Worm (Caenorhabditis elegans) whole organism, mixed stage, embryonic: ENCODE data around the gene arrd-5.

ENCODE experiments used
- nhr-28 ChIP-seq: fragments of 150-350 bp; optimal IDR thresholded peaks from 2 replicates; lab custom pipeline; 2014; ENCODE audit warnings: missing biosample characterization, missing genetic modification characterization
- pha-4 ChIP-seq: fragments of 150-350 bp; optimal IDR thresholded peaks from 2 replicates; lab custom pipeline; 2018; ENCODE audit warnings: missing biosample characterization, missing genetic modification reagents, missing genetic modification characterization
- snpc-4 ChIP-seq: fragments of 150-350 bp; optimal IDR thresholded peaks from 2 replicates; lab custom pipeline; 2014; ENCODE audit warnings: missing biosample characterization, missing genetic modification characterization
- unc-39 ChIP-seq: fragments of 150-350 bp; optimal IDR thresholded peaks from 2 replicates; lab custom pipeline; 2014; ENCODE audit warnings: missing biosample characterization, missing genetic modification characterization

DNA sequence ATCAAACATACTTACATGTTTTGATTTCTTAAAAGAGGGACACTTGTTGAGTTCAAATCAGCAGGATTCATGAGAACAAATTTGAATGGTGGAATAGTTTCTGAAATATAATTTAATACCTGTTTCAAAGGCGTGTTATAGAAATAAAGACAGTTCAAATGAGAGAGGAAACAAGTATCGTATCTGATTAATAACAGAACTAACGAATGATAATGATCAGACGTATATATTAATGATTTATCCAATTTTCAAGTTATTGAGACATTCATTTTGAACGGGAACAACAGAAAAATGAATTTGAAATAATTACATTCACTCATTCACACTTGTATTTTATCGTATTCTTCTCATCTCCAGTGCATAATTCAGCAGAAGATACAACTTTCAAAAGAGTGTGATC is 20.6 kb downstream of the arrd-5 start, which contains the start of gene chil-4:
- TF ChIP-seq pha-4 (tag; lab: Kevin White, UChicago) = no peak
- no peak for TF ChIP-seq nhr-28
- TF ChIP-seq snpc-4 = no peak
- no peak for TF ChIP-seq unc-39 (tag; lab: Kevin White, UChicago)
